Fruit fly (Drosophila melanogaster): Measurements from ENCODE around the gene lost.

- TF ChIP-seq CG4496 (GFP tag; IDR thresholded peaks at IDR 0.05), result 0 out of 3 replicates have a peak, but pooled peaks have one; percentile 37
- TF ChIP-seq Pif1A (GFP tag; optimal IDR thresholded peaks at IDR 0.05), result no peak
- TF ChIP-seq Snoo (tag; optimal IDR thresholded peaks at IDR 0.05), result no peak
- no peak for TF ChIP-seq rn (GFP tag; IDR thresholded peaks at IDR 0.05)
- TF ChIP-seq fd96Ca (GFP tag; IDR thresholded peaks at IDR 0.05), result no peak
These were observed 8.8 kb upstream of the lost start, which contains the start of gene CG34112 for dm6 chr3R:4394117-4394516.

Data from whole organism, pupa.